Worm (Caenorhabditis elegans): ENCODE data around the gene F23H11.2.

- TF ChIP-seq zag-1 (tag; optimal IDR thresholded peaks at IDR 0.05): no peak
- TF ChIP-seq ztf-11 (tag; optimal IDR thresholded peaks at IDR 0.05): no peak
- no peak for TF ChIP-seq sem-4 (tag; optimal IDR thresholded peaks at IDR 0.05)
- TF ChIP-seq lin-13 (GFP tag; optimal IDR thresholded peaks at IDR 0.05): no peak
Observed at ce11 chrIII:886726-887125, 8.8 kb upstream of the F23H11.2 start, which contains the start of gene zer-1.

All from whole organism, L2 larva.